Worm (Caenorhabditis elegans) whole organism, dauer: ENCODE results near the gene T04C12.1.

Experiments used
- unc-62 ChIP-seq: sonication (generic microtip); optimal IDR thresholded peaks from 2 replicates; lab custom pipeline; 2017; ENCODE audit warnings: missing biosample characterization, missing genetic modification reagents, missing genetic modification characterization

Gene T04C12.1

DNA sequence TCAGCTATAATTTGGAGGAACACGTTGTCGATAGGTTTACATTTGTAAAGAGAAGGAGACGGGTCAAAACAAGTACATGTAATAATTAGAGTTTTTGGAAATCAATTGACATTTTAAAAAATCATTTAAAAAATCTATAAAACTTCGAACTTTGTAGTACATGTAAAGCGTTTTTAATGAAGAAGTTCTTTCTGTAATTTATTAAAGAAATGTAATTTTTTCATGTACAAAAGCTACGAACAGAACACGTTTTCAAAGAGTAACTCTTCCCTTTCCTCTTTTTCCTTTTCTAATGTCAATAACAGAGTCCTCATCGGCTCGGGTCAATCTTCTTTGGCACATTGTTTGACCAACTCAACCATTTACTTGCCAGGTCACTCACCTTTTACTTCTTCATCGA lies 15.3 kb downstream of the T04C12.1 start, which contains the start of gene C45B11.6:
Gene C45B11.6, plus strand, starts transcription at position 301 of the 400 bp plus-strand sequence.
- no peak for TF ChIP-seq unc-62

DNA sequence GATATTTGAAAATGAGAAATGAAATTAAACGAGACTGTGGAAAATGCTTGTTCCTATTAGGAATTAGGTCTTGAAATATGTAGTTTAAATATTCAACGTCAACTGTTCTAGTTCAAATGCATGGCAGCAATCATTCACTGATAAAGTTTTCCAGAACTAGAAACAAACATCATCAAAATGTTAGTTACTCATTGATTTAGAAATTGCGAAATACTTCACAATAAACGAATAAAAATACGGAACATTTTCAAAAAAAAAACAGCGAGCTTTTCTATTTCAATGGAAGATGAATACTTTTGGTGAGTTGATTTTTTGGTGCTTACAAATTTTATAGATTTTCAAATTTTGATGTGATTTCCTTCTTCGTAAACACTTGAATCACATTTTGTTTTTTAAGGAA lies 16.5 kb downstream of the T04C12.1 start, which contains the start of gene C45B11.2:
Gene C45B11.2, plus strand, starts transcription at position 173 of the 400 bp plus-strand sequence.
- TF ChIP-seq unc-62: no peak

ce11 chrV:11041499-11041898 lies 17.6 kb downstream of the T04C12.1 start, which contains the start of gene C45B11.5:
C45B11.5 (plus strand) TSS chrV:11041799.
- no peak for TF ChIP-seq unc-62

ce11 chrV:11040473-11040872 lies 18.6 kb downstream of the T04C12.1 start, which contains the start of gene C45B11.8:
C45B11.8 (plus strand) TSS chrV:11040773.
- no peak for TF ChIP-seq unc-62

DNA sequence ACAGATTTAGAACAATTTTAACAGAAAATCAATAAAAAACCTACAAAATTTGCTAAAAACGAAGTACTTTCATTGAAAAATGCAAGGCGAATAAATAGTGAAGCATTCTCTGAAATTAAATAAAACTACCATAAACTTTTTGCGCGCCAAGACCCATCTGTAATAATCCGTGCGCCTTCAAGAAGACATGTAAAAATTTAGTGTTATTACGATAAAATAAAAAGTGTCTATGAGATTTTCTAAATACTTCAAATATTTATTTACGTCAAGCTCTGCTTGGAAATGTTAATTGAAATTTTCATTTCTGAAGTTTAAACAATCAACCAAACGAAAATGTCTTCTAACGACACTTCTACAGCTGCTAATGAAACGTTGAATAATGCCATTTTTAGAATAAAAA lies 19.0 kb downstream of the T04C12.1 start, which contains the start of gene C45B11.9:
Gene C45B11.9, plus strand, starts transcription at position 301 of the 400 bp plus-strand sequence.
- no peak for TF ChIP-seq unc-62

DNA sequence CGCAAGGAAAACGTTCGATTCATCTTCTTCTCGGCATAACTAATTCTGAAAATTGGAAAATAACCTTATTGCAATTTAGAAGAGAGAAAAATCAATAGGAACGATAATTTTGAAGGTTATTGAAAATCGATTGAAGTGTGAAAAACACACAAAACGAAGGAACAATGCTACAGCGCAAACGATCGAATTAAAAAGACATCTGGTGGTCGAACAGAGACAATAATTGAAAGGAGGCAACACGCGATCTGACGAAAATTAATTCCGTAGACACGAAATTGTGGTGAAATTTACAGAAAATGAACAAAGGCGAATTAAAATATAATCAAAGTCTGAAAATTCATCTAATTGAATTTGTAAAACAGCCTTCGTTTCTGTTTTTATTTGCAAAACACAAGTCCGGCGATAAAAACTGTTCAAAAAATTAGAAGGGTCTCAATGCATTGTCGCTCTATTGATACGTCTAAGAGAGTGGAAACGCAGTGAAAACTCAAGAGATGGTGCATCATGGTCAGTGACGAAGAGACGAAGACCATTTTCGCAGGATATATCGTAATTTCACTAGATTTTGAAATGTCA lies 19.6 kb downstream of the T04C12.1 start, which contains the start of gene pak-2:
Gene pak-2, minus strand, starts transcription at position 51 of the 576 bp plus-strand sequence.
- TF ChIP-seq unc-62: no peak

ce11 chrV:11034748-11035147 lies 24.3 kb downstream of the T04C12.1 start, which contains the start of gene pptr-2:
pptr-2 (minus strand) TSS chrV:11034931.
- no peak for TF ChIP-seq unc-62

ce11 chrV:11033241-11033640 lies 25.8 kb downstream of the T04C12.1 start:
- no peak for TF ChIP-seq unc-62

ce11 chrV:11030675-11031074 lies 28.4 kb downstream of the T04C12.1 start:
- TF ChIP-seq unc-62: no peak

DNA sequence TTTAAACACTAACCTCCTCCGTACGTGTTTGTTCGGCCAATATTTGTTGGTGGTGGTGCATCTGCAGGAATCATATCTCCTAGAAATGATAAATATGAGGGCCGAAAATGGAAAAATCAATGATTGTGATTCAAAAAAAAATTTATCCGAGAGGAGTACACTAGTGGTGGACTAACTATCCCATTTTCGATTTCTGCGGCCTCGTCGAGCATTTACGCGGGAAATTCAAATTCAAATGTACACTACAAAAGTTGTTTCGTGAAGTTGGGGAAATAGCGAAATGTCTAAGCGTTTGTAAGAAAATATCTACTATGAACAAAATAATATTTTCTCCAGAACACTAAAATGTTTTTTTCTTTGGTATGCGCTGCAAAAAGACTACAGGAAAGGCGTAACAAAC lies 29.8 kb downstream of the T04C12.1 start:
- no peak for TF ChIP-seq unc-62

ce11 chrV:11027740-11028139 lies 31.3 kb downstream of the T04C12.1 start:
- TF ChIP-seq unc-62: no peak

DNA sequence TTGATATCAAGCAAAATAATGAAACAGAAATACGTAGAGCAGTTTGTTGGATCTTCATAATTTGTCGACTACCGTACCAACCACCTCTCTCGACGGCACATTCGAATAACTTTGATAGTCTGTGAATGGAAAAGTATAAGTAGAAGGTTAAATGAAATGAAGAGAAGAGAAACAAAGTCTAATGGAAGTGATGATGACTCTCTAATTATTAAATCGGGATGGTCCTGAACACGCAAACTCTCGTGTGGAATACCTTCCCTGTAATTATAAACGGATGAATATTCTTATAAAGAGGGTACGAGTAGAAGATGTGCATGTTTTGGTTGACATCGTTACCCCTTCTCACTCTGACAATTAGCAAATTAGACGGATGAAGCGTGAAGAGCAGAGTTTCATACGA lies 36.3 kb downstream of the T04C12.1 start, which contains the start of the genes C13G3.12 and hot-6:
Gene C13G3.12, minus strand, starts transcription at position 101 of the 400 bp plus-strand sequence.
Gene hot-6, minus strand, starts transcription at position 121 of the 400 bp plus-strand sequence.
- TF ChIP-seq unc-62: no peak

ce11 chrV:11016846-11017553 lies 42.1 kb downstream of the T04C12.1 start:
- no peak for TF ChIP-seq unc-62

- TF ChIP-seq unc-62: no peak
Observed at ce11 chrV:11014758-11015157, 44.3 kb downstream of the T04C12.1 start.

DNA sequence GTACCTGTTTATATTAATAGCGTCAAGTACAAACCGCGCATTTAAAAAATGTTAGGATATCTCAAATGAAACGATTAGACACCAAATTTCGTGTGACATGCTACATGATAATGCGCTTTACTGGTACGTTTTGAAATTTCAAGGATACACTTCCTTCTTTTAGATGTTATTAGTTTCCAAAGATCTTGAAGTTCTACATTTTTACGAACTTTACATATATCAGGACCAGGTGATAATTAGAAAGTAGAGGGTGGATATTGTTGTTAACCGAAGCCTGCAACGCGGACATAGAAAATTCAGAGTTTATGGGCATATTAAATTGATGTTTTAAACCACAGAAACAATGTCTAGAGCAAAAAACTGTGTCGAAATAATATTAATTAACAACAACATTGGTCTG lies 45.9 kb downstream of the T04C12.1 start:
- no peak for TF ChIP-seq unc-62

ce11 chrV:11012419-11012818 lies 46.6 kb downstream of the T04C12.1 start, which contains the start of gene C13G3.1:
C13G3.1 (minus strand) TSS chrV:11012465.
- TF ChIP-seq unc-62: no peak

DNA sequence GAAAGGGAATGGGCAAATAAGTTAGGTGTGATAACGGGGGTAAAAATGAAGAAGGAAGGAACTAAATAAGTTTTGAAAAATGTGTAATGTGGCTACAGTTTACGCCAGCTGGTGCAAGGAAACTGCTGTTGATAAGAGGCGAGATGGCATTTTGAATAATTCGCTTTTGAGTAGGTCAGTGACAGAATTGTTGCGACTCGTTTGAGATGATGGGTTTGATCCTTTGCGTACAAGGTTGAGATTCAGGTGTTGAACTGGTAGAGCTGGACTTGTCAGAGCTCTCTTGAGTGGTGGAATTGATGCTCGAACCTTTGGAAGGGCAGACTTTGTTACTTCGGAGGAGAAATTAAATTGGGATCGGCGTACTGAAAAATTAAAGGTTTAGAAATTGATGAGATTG lies 47.3 kb downstream of the T04C12.1 start:
- no peak for TF ChIP-seq unc-62

DNA sequence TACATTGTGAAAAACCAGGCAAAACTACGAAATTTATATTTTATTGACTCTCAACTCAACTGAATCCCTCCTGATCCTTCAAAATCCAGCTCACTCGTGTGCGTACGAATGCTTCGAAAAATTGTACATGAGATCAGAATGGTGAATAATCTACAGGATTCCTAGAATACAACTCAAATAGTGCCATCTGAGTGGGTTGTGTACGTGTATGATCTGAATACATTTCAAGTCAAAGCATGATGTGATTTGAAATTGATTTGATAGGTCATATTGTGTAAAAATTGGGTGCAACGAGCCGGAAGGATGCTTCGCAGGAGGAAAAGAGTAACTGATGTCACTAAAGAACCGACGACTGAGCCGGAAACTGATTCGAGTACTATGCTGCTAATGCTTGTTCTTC lies 48.3 kb downstream of the T04C12.1 start:
- no peak for TF ChIP-seq unc-62
